Fruit fly (Drosophila melanogaster) whole organism, embryonic: Measurements from ENCODE around the gene CG13482.

Source experiments
- CG18476 ChIP-seq: fragments of 200-800 bp; sonication (Bioruptor generic); optimal IDR thresholded peaks from 2 replicates; lab custom pipeline; 2016; ENCODE audit warnings: missing biosample characterization, mild to moderate bottlenecking, missing genetic modification characterization
- Dfd ChIP-seq, 2 experiments: fragments of >200 bp; optimal IDR thresholded peaks; 2 replicates each; lab custom pipeline; 2017; ENCODE audit warnings: missing biosample characterization in 2 of 2, missing genetic modification characterization in 2 of 2
- Hey ChIP-seq: fragments of 200-800 bp; sonication (Bioruptor generic); optimal IDR thresholded peaks from 3 replicates; lab custom pipeline; 2018; ENCODE audit warnings: missing biosample characterization, mild to moderate bottlenecking, missing genetic modification characterization
- danr ChIP-seq: fragments of 200-800 bp; sonication (Bioruptor generic); IDR thresholded peaks from 2 replicates; pipeline ENCODE4 v1.3.6; 2022; ENCODE audit warnings: missing biosample characterization, missing genetic modification characterization
- grn ChIP-seq: fragments of 200-800 bp; sonication (Bioruptor generic); optimal IDR thresholded peaks from 3 replicates; lab custom pipeline; 2017; ENCODE audit warnings: missing biosample characterization, missing genetic modification characterization
- prd ChIP-seq, 3 experiments: fragments of >200 bp in 2 of 3; fragments of 200-800 bp in 1 of 3; sonication (Bioruptor generic) in 1 of 3; optimal IDR thresholded peaks in 2 of 3; IDR thresholded peaks in 1 of 3; 2 replicates in 2 of 3; 3 replicates in 1 of 3; pipeline versions ENCODE4 v1.3.6 to Lab custom; 2017 to 2022; ENCODE audit warnings: missing biosample characterization in 1 of 3, missing genetic modification characterization in 1 of 3
- sens-2 ChIP-seq: fragments of 200-800 bp; sonication (Bioruptor generic); IDR thresholded peaks from 2 replicates; pipeline ENCODE4 v1.3.6; 2022; ENCODE audit warnings: missing biosample characterization, missing genetic modification characterization
- wdn ChIP-seq: fragments of 200-800 bp; sonication (Bioruptor generic); IDR thresholded peaks from 2 replicates; pipeline ENCODE4 v1.3.6; 2022; ENCODE audit warnings: missing biosample characterization, missing genetic modification characterization

- no peak for TF ChIP-seq danr
- no peak for TF ChIP-seq Dfd (GFP tag; optimal IDR thresholded peaks at IDR 0.05; lab: Kevin White, UChicago)
- TF ChIP-seq CG18476 (GFP tag; lab: Kevin White, UChicago), result no peak
- no peak for TF ChIP-seq wdn (GFP tag; lab: Robert Waterston, UW)
- TF ChIP-seq sens-2 (GFP tag; lab: Robert Waterston, UW), result no peak
- TF ChIP-seq Hey (tag; lab: Kevin White, UChicago), result peak; percentile 49
- TF ChIP-seq prd (optimal IDR thresholded peaks at IDR 0.05; lab: Kevin White, UChicago), result no peak
- no peak for TF ChIP-seq prd (GFP tag; IDR thresholded peaks at IDR 0.05; lab: Robert Waterston, UW)
- TF ChIP-seq grn (GFP tag; lab: Kevin White, UChicago), result no peak
These were observed 37.0 kb downstream of the CG13482 start for dm6 chr3L:14366124-14366523.
